Fruit fly (Drosophila melanogaster) whole organism, embryonic: ENCODE measurements around the gene CG3862.

Source experiments
- CG1024 ChIP-seq: fragments of 200-800 bp; sonication (Bioruptor generic); IDR thresholded peaks from 2 replicates; pipeline ENCODE4 v1.3.6; 2022; ENCODE audit warnings: missing biosample characterization, missing genetic modification characterization
- CG11247 ChIP-seq: fragments of 200-800 bp; sonication (Bioruptor generic); IDR thresholded peaks from 2 replicates; pipeline ENCODE4 v1.3.6; 2022; ENCODE audit warnings: missing biosample characterization, missing genetic modification characterization
- CG11456 ChIP-seq: fragments of 200-800 bp; sonication (Bioruptor generic); IDR thresholded peaks from 3 replicates; pipeline ENCODE4 v1.3.6; 2022; ENCODE audit warnings: missing biosample characterization, missing genetic modification characterization
- CG13296 ChIP-seq: fragments of 200-800 bp; sonication (Bioruptor generic); optimal IDR thresholded peaks from 3 replicates; lab custom pipeline; 2018; ENCODE audit warnings: missing biosample characterization, mild to moderate bottlenecking, missing genetic modification characterization
- CG14014 ChIP-seq: fragments of 200-800 bp; sonication (Bioruptor generic); IDR thresholded peaks from 2 replicates; pipeline ENCODE4 v1.3.6; 2022; ENCODE audit warnings: missing biosample characterization, missing genetic modification characterization
- CG14710 ChIP-seq: fragments of 200-800 bp; sonication (Bioruptor generic); optimal IDR thresholded peaks from 3 replicates; lab custom pipeline; 2019; ENCODE audit warnings: missing biosample characterization, mild to moderate bottlenecking, missing genetic modification characterization, moderate library complexity
- CG15269 ChIP-seq: fragments of 200-800 bp; sonication (Bioruptor generic); optimal IDR thresholded peaks from 2 replicates; lab custom pipeline; 2018; ENCODE audit warnings: missing biosample characterization, mild to moderate bottlenecking, missing genetic modification characterization, moderate library complexity
- CG17186 ChIP-seq: fragments of 200-800 bp; sonication (Bioruptor generic); optimal IDR thresholded peaks from 3 replicates; lab custom pipeline; 2017; ENCODE audit warnings: missing biosample characterization, missing genetic modification reagents, missing genetic modification characterization
- CG17385 ChIP-seq: fragments of 200-800 bp; sonication (Bioruptor generic); optimal IDR thresholded peaks from 3 replicates; lab custom pipeline; 2018; ENCODE audit warnings: missing biosample characterization, mild to moderate bottlenecking, missing genetic modification characterization
- CG17912 ChIP-seq: fragments of 200-800 bp; sonication (Bioruptor generic); optimal IDR thresholded peaks from 2 replicates; lab custom pipeline; 2018; ENCODE audit warnings: missing biosample characterization, mild to moderate bottlenecking, missing genetic modification characterization
- CG2120 ChIP-seq: fragments of 200-800 bp; sonication (Bioruptor generic); optimal IDR thresholded peaks from 3 replicates; lab custom pipeline; 2016; ENCODE audit warnings: missing biosample characterization, missing genetic modification characterization
- CG30431 ChIP-seq: fragments of 200-800 bp; sonication (Bioruptor generic); optimal IDR thresholded peaks from 2 replicates; lab custom pipeline; 2017; ENCODE audit warnings: missing biosample characterization, missing genetic modification characterization
- CG3407 ChIP-seq: fragments of 200-800 bp; sonication (Bioruptor generic); optimal IDR thresholded peaks from 2 replicates; lab custom pipeline; 2018; ENCODE audit warnings: missing biosample characterization, mild to moderate bottlenecking, missing genetic modification characterization
- CG4404 ChIP-seq: fragments of 200-800 bp; sonication (Bioruptor generic); IDR thresholded peaks from 2 replicates; pipeline ENCODE4 v1.3.6; 2022; ENCODE audit warnings: missing biosample characterization, missing genetic modification characterization
- CG4854 ChIP-seq: fragments of 200-800 bp; sonication (Bioruptor generic); optimal IDR thresholded peaks from 2 replicates; lab custom pipeline; 2016; ENCODE audit warnings: missing biosample characterization, missing genetic modification characterization, inconsistent platforms
- CG6765 ChIP-seq: fragments of 200-800 bp; sonication (Bioruptor generic); optimal IDR thresholded peaks from 3 replicates; lab custom pipeline; 2017; ENCODE audit warnings: missing biosample characterization, mild to moderate bottlenecking, missing genetic modification characterization
- CG7556 ChIP-seq: fragments of 200-800 bp; sonication (Bioruptor generic); optimal IDR thresholded peaks from 2 replicates; lab custom pipeline; 2017; ENCODE audit warnings: missing biosample characterization, mild to moderate bottlenecking, missing genetic modification characterization
- CG8944 ChIP-seq: fragments of 200-800 bp; sonication (Bioruptor generic); optimal IDR thresholded peaks from 3 replicates; lab custom pipeline; 2016; ENCODE audit warnings: missing biosample characterization, missing genetic modification characterization
- CG9609 ChIP-seq: fragments of 200-800 bp; sonication (Bioruptor generic); optimal IDR thresholded peaks from 3 replicates; lab custom pipeline; 2016; ENCODE audit warnings: missing biosample characterization, missing genetic modification characterization
- CHES-1-like ChIP-seq: fragments of 200-800 bp; sonication (Bioruptor generic); optimal IDR thresholded peaks from 2 replicates; lab custom pipeline; 2016; ENCODE audit warnings: missing biosample characterization, missing genetic modification characterization
- Dll ChIP-seq: fragments of 200-800 bp; sonication (Bioruptor generic); IDR thresholded peaks from 4 replicates; pipeline ENCODE4 v1.3.6; 2022; ENCODE audit warnings: missing biosample characterization, missing genetic modification characterization; ENCODE audit not compliant: partially characterized antibody
- E2f2 ChIP-seq: fragments of 200-800 bp; sonication (Bioruptor generic); IDR thresholded peaks from 2 replicates; pipeline ENCODE4 v1.3.6; 2022; ENCODE audit warnings: missing biosample characterization, missing genetic modification characterization
- Gug ChIP-seq: fragments of 200-800 bp; sonication (Bioruptor generic); IDR thresholded peaks from 4 replicates; pipeline ENCODE4 v1.3.6; 2022; ENCODE audit warnings: missing biosample characterization, missing genetic modification characterization
- H2.0 ChIP-seq: fragments of 200-800 bp; sonication (Bioruptor generic); IDR thresholded peaks from 2 replicates; pipeline ENCODE4 v1.3.6; 2022; ENCODE audit warnings: missing biosample characterization, missing genetic modification characterization
- HLH3B ChIP-seq: fragments of 200-800 bp; sonication (Bioruptor generic); IDR thresholded peaks from 2 replicates; pipeline ENCODE4 v1.3.6; 2022; ENCODE audit warnings: missing biosample characterization, missing genetic modification characterization
- HLH54F ChIP-seq: fragments of 200-800 bp; sonication (Bioruptor generic); optimal IDR thresholded peaks from 3 replicates; lab custom pipeline; 2016; ENCODE audit warnings: missing biosample characterization, missing genetic modification characterization
- Hr3 ChIP-seq: fragments of 200-800 bp; sonication (Bioruptor generic); optimal IDR thresholded peaks from 3 replicates; lab custom pipeline; 2016; ENCODE audit warnings: missing biosample characterization, missing genetic modification characterization
- Kr ChIP-seq: fragments of 200-800 bp; sonication (Bioruptor generic); optimal IDR thresholded peaks from 2 replicates; lab custom pipeline; 2017; ENCODE audit warnings: missing biosample characterization, mild to moderate bottlenecking, missing genetic modification characterization
- Mes4 ChIP-seq: fragments of 200-800 bp; sonication (Bioruptor generic); optimal IDR thresholded peaks from 2 replicates; lab custom pipeline; 2016; ENCODE audit warnings: missing biosample characterization, missing genetic modification characterization
- Tbp ChIP-seq: fragments of >200 bp; optimal IDR thresholded peaks from 2 replicates; lab custom pipeline; 2018; ENCODE audit warnings: missing biosample characterization, missing genetic modification characterization
- Xrp1 ChIP-seq: fragments of 200-800 bp; sonication (Bioruptor generic); IDR thresholded peaks from 2 replicates; pipeline ENCODE4 v1.3.6; 2022; ENCODE audit warnings: missing biosample characterization, missing genetic modification characterization
- YL-1 ChIP-seq: fragments of 200-800 bp; sonication (Bioruptor generic); optimal IDR thresholded peaks from 3 replicates; lab custom pipeline; 2017; ENCODE audit warnings: missing biosample characterization, mild to moderate bottlenecking, missing genetic modification characterization
- ab ChIP-seq: fragments of 200-800 bp; sonication (Bioruptor generic); optimal IDR thresholded peaks from 2 replicates; lab custom pipeline; 2016; ENCODE audit warnings: missing biosample characterization, missing genetic modification characterization
- amos ChIP-seq: fragments of 200-800 bp; sonication (Bioruptor generic); IDR thresholded peaks from 2 replicates; pipeline ENCODE4 v1.3.6; 2022; ENCODE audit warnings: missing biosample characterization, missing genetic modification characterization; ENCODE audit not compliant: partially characterized antibody
- ato ChIP-seq: fragments of 200-800 bp; sonication (Bioruptor generic); IDR thresholded peaks from 2 replicates; pipeline ENCODE4 v1.3.6; 2022; ENCODE audit warnings: missing biosample characterization, missing genetic modification characterization; ENCODE audit not compliant: partially characterized antibody
- bbx ChIP-seq: fragments of 200-800 bp; sonication (Bioruptor generic); IDR thresholded peaks from 2 replicates; pipeline ENCODE4 v1.3.6; 2022; ENCODE audit warnings: missing biosample characterization, missing genetic modification characterization; ENCODE audit not compliant: partially characterized antibody
- chif ChIP-seq, 2 experiments: fragments of 200-800 bp; sonication (Bioruptor generic); optimal IDR thresholded peaks; 3 replicates each; lab custom pipeline; 2016; ENCODE audit warnings: missing biosample characterization in 2 of 2, missing genetic modification characterization in 2 of 2
- ci ChIP-seq: fragments of 200-800 bp; sonication (Bioruptor generic); IDR thresholded peaks from 3 replicates; pipeline ENCODE4 v1.3.6; 2022; ENCODE audit warnings: missing biosample characterization, missing genetic modification characterization
- ewg ChIP-seq: fragments of 200-800 bp; sonication (Bioruptor generic); optimal IDR thresholded peaks from 3 replicates; lab custom pipeline; 2017; ENCODE audit warnings: mild to moderate bottlenecking, missing biosample characterization, missing genetic modification reagents, missing genetic modification characterization
- gsb ChIP-seq: fragments of 200-800 bp; sonication (Bioruptor generic); IDR thresholded peaks from 2 replicates; pipeline ENCODE4 v1.3.6; 2022; ENCODE audit warnings: missing biosample characterization, missing genetic modification characterization
- kah ChIP-seq: fragments of 200-800 bp; sonication (Bioruptor generic); optimal IDR thresholded peaks from 2 replicates; lab custom pipeline; 2018; ENCODE audit warnings: missing biosample characterization, mild to moderate bottlenecking, missing genetic modification characterization
- kni ChIP-seq: fragments of 200-800 bp; sonication (Bioruptor generic); optimal IDR thresholded peaks from 3 replicates; lab custom pipeline; 2017; ENCODE audit warnings: mild to moderate bottlenecking, missing biosample characterization, missing genetic modification reagents, missing genetic modification characterization
- mirr ChIP-seq: fragments of 200-800 bp; sonication (Bioruptor generic); optimal IDR thresholded peaks from 3 replicates; lab custom pipeline; 2018; ENCODE audit warnings: missing biosample characterization, mild to moderate bottlenecking, missing genetic modification characterization
- pb ChIP-seq: fragments of 200-800 bp; sonication (Bioruptor generic); optimal IDR thresholded peaks from 3 replicates; lab custom pipeline; 2016; ENCODE audit warnings: missing biosample characterization, missing genetic modification characterization
- peb ChIP-seq: fragments of 200-800 bp; sonication (Bioruptor generic); IDR thresholded peaks from 2 replicates; pipeline ENCODE4 v1.3.6; 2022; ENCODE audit warnings: missing biosample characterization, missing genetic modification characterization
- phol ChIP-seq: fragments of 200-800 bp; sonication (Bioruptor generic); optimal IDR thresholded peaks from 3 replicates; lab custom pipeline; 2018; ENCODE audit warnings: missing biosample characterization, mild to moderate bottlenecking, missing genetic modification characterization, moderate library complexity
- ranshi ChIP-seq: fragments of 200-800 bp; sonication (Bioruptor generic); IDR thresholded peaks from 2 replicates; pipeline ENCODE4 v1.3.6; 2022; ENCODE audit warnings: missing biosample characterization, missing genetic modification characterization
- sc ChIP-seq, 3 experiments: fragments of >200 bp in 2 of 3; fragments of 200-800 bp in 1 of 3; sonication (Bioruptor generic) in 1 of 3; optimal IDR thresholded peaks; 2 replicates in 2 of 3; 3 replicates in 1 of 3; lab custom pipeline; 2017; ENCODE audit warnings: mild to moderate bottlenecking in 1 of 3, missing biosample characterization in 1 of 3, missing genetic modification characterization in 1 of 3, missing genetic modification reagents in 1 of 3
- shn ChIP-seq: fragments of 200-800 bp; sonication (Bioruptor generic); optimal IDR thresholded peaks from 3 replicates; lab custom pipeline; 2016; ENCODE audit warnings: missing biosample characterization, missing genetic modification characterization
- twi ChIP-seq: fragments of 200-800 bp; optimal IDR thresholded peaks from 2 replicates; lab custom pipeline; 2019; ENCODE audit warnings: missing biosample characterization, mild to moderate bottlenecking, missing genetic modification characterization, moderate library complexity

Gene CG3862

dm6 chr2L:850727-851257, 25.1 kb upstream of the CG3862 start, which contains the start of gene drongo (continued):
- TF ChIP-seq CG7556 (GFP tag; lab: Kevin White, UChicago), result peak; percentile 4
- TF ChIP-seq kah, result peak; percentile 83
- TF ChIP-seq ato (GFP tag; lab: Robert Waterston, UW), result no peak
- TF ChIP-seq Gug (GFP tag; lab: Robert Waterston, UW), result peak; percentile 18; the same call in 1 of the 4 replicates
- TF ChIP-seq kni (GFP tag; lab: Kevin White, UChicago), result peak; percentile 63
- TF ChIP-seq CHES-1-like (GFP tag; lab: Kevin White, UChicago), result peak; percentile 67
- peak; percentile 5 for TF ChIP-seq CG3407 (GFP tag; lab: Kevin White, UChicago)
- peak; percentile 65 for TF ChIP-seq bbx (GFP tag; lab: Robert Waterston, UW)
- TF ChIP-seq peb (GFP tag; lab: Robert Waterston, UW), result no peak
- TF ChIP-seq CG13296 (GFP tag; lab: Kevin White, UChicago), result peak; percentile 48
- no peak for TF ChIP-seq H2.0 (GFP tag; lab: Robert Waterston, UW)
- TF ChIP-seq CG17385 (GFP tag; lab: Kevin White, UChicago), result peak; percentile 60
- TF ChIP-seq YL-1 (GFP tag; lab: Kevin White, UChicago), result peak; percentile 37
- peak; percentile 6 to 44 for TF ChIP-seq chif (GFP tag; optimal IDR thresholded peaks at IDR 0.05; lab: Kevin White, UChicago)
- TF ChIP-seq amos (GFP tag; lab: Robert Waterston, UW), result peak; percentile 58; the same call in 1 of the 2 replicates
- TF ChIP-seq pb, result peak; percentile 29
- peak; percentile 51 for TF ChIP-seq CG14710 (tag; lab: Kevin White, UChicago)
- TF ChIP-seq ranshi (GFP tag; lab: Robert Waterston, UW), result peak; percentile 18; the same call in 1 of the 2 replicates
- no peak for TF ChIP-seq CG6765
- no peak for TF ChIP-seq sc (optimal IDR thresholded peaks at IDR 0.05; lab: Kevin White, UChicago)
- TF ChIP-seq sc (GFP tag; optimal IDR thresholded peaks at IDR 0.05; lab: Kevin White, UChicago), result no peak
- TF ChIP-seq CG8944 (GFP tag; lab: Kevin White, UChicago), result no peak
- no peak for TF ChIP-seq CG4854 (GFP tag; lab: Kevin White, UChicago)
- TF ChIP-seq HLH54F (GFP tag; lab: Kevin White, UChicago), result no peak
- no peak for TF ChIP-seq gsb
- no peak for TF ChIP-seq shn (GFP tag; lab: Kevin White, UChicago)
- TF ChIP-seq CG11456 (GFP tag; lab: Robert Waterston, UW), result 0 out of 3 replicates have a peak, but pooled peaks have one; percentile 50
- TF ChIP-seq CG14014 (GFP tag; lab: Robert Waterston, UW), result peak; percentile 38; the same call in 1 of the 2 replicates
- TF ChIP-seq CG15269, result peak; percentile 24
- TF ChIP-seq CG17912 (GFP tag; lab: Kevin White, UChicago), result peak; percentile 70
- TF ChIP-seq CG9609 (GFP tag; lab: Kevin White, UChicago), result peak; percentile 2
- no peak for TF ChIP-seq ab (GFP tag; lab: Kevin White, UChicago)
- TF ChIP-seq twi (tag; lab: Kevin White, UChicago), result no peak
- TF ChIP-seq mirr (GFP tag; lab: Kevin White, UChicago), result peak; percentile 64
- peak; percentile 45; the same call in 1 of the 4 replicates for TF ChIP-seq Dll (GFP tag; lab: Robert Waterston, UW)
- TF ChIP-seq Xrp1 (GFP tag; lab: Robert Waterston, UW), result 0 out of 2 replicates have a peak, but pooled peaks have one; percentile 30
- TF ChIP-seq ci (GFP tag; lab: Robert Waterston, UW), result peak; percentile 76
- TF ChIP-seq CG30431, result no peak
- TF ChIP-seq ewg (GFP tag; lab: Kevin White, UChicago), result peak; percentile 15
- TF ChIP-seq CG1024 (GFP tag; lab: Robert Waterston, UW), result 0 out of 2 replicates have a peak, but pooled peaks have one; percentile 6
- TF ChIP-seq HLH3B (GFP tag; lab: Robert Waterston, UW), result no peak; the same call in 1 of the 2 replicates
- no peak for TF ChIP-seq Kr (GFP tag; lab: Kevin White, UChicago)
- TF ChIP-seq CG4404, result no peak
- no peak for TF ChIP-seq Mes4 (GFP tag; lab: Kevin White, UChicago)
- no peak for TF ChIP-seq Hr3 (GFP tag; lab: Kevin White, UChicago)
- peak; percentile 58 for TF ChIP-seq CG17186
- peak; percentile 50 for TF ChIP-seq CG2120 (GFP tag; lab: Kevin White, UChicago)
- no peak for TF ChIP-seq Tbp
- peak; percentile 37 for TF ChIP-seq phol
- peak; percentile 33; the same call in 1 of the 2 replicates for TF ChIP-seq CG11247
- TF ChIP-seq E2f2 (GFP tag; lab: Robert Waterston, UW), result peak; percentile 97
